Worm (Caenorhabditis elegans): Measurements from ENCODE around the gene C13G5.2.

- TF ChIP-seq klf-2 (GFP tag; conservative IDR thresholded peaks at IDR 0.05) = no peak
- TF ChIP-seq flt-1 (GFP tag; IDR thresholded peaks at IDR 0.05) = no peak
- TF ChIP-seq ztf-29 (GFP tag; IDR thresholded peaks at IDR 0.05) = no peak
- TF ChIP-seq ztf-23 (GFP tag; IDR thresholded peaks at IDR 0.05) = no peak
- no peak for TF ChIP-seq tab-1 (GFP tag; IDR thresholded peaks at IDR 0.05)
- TF ChIP-seq cog-1 (tag; optimal IDR thresholded peaks at IDR 0.05) = no peak
- no peak for TF ChIP-seq T22C8.4 (GFP tag; IDR thresholded peaks at IDR 0.05)
Measured at ce11 chrIII:8663143-8663542, 44.9 kb upstream of the C13G5.2 start.
